Fruit fly (Drosophila melanogaster) whole organism, embryonic: ENCODE results near the gene CG12347.

Experiments used
- Atf3 ChIP-seq: fragments of 200-800 bp; sonication (Bioruptor generic); optimal IDR thresholded peaks from 3 replicates; lab custom pipeline; 2016; ENCODE audit warnings: missing biosample characterization, missing genetic modification characterization
- CG10321 ChIP-seq: fragments of 200-800 bp; sonication (Bioruptor generic); IDR thresholded peaks from 2 replicates; pipeline ENCODE4 v1.3.6; 2022; ENCODE audit warnings: missing biosample characterization, missing genetic modification characterization
- CG11085 ChIP-seq: fragments of 200-800 bp; sonication (Bioruptor generic); IDR thresholded peaks from 2 replicates; pipeline ENCODE4 v1.3.6; 2022; ENCODE audit warnings: missing biosample characterization, missing genetic modification characterization
- CG11456 ChIP-seq: fragments of 200-800 bp; sonication (Bioruptor generic); IDR thresholded peaks from 3 replicates; pipeline ENCODE4 v1.3.6; 2022; ENCODE audit warnings: missing biosample characterization, missing genetic modification characterization
- CG12299 ChIP-seq: fragments of 200-800 bp; sonication (Bioruptor generic); optimal IDR thresholded peaks from 2 replicates; lab custom pipeline; 2018; ENCODE audit warnings: missing biosample characterization, mild to moderate bottlenecking, missing genetic modification characterization
- CG12744 ChIP-seq: fragments of 200-800 bp; sonication (Bioruptor generic); optimal IDR thresholded peaks from 2 replicates; lab custom pipeline; 2016; ENCODE audit warnings: missing biosample characterization, missing genetic modification characterization
- CG13287 ChIP-seq: fragments of 200-800 bp; sonication (Bioruptor generic); IDR thresholded peaks from 2 replicates; pipeline ENCODE4 v1.3.6; 2022; ENCODE audit warnings: missing biosample characterization, missing genetic modification characterization; ENCODE audit not compliant: partially characterized antibody
- CG15073 ChIP-seq: fragments of 200-800 bp; sonication (Bioruptor generic); optimal IDR thresholded peaks from 2 replicates; lab custom pipeline; 2016; ENCODE audit warnings: missing biosample characterization, missing genetic modification characterization
- CG1647 ChIP-seq: fragments of 200-800 bp; sonication (Bioruptor generic); optimal IDR thresholded peaks from 3 replicates; lab custom pipeline; 2016; ENCODE audit warnings: missing biosample characterization, missing genetic modification characterization
- CG16813 ChIP-seq: fragments of 200-800 bp; sonication (Bioruptor generic); IDR thresholded peaks from 3 replicates; pipeline ENCODE4 v1.3.6; 2022; ENCODE audit warnings: missing biosample characterization, missing genetic modification characterization; ENCODE audit not compliant: partially characterized antibody
- CG17361 ChIP-seq: fragments of 200-800 bp; sonication (Bioruptor generic); IDR thresholded peaks from 3 replicates; pipeline ENCODE4 v1.3.6; 2022; ENCODE audit warnings: missing biosample characterization, missing genetic modification characterization
- CG4360 ChIP-seq: fragments of 200-800 bp; sonication (Bioruptor generic); IDR thresholded peaks from 2 replicates; pipeline ENCODE4 v1.3.6; 2022; ENCODE audit warnings: missing biosample characterization, missing genetic modification characterization
- CG4424 ChIP-seq: fragments of 200-800 bp; sonication (Bioruptor generic); optimal IDR thresholded peaks from 3 replicates; lab custom pipeline; 2016; ENCODE audit warnings: missing biosample characterization, missing genetic modification characterization
- CG4730 ChIP-seq: fragments of 200-800 bp; sonication (Bioruptor generic); IDR thresholded peaks from 2 replicates; pipeline ENCODE4 v1.3.6; 2022; ENCODE audit warnings: missing biosample characterization, missing genetic modification characterization
- CG6765 ChIP-seq: fragments of 200-800 bp; sonication (Bioruptor generic); optimal IDR thresholded peaks from 3 replicates; lab custom pipeline; 2017; ENCODE audit warnings: missing biosample characterization, mild to moderate bottlenecking, missing genetic modification characterization
- CG6854 ChIP-seq: fragments of 200-800 bp; sonication (Bioruptor generic); optimal IDR thresholded peaks from 3 replicates; lab custom pipeline; 2017; ENCODE audit warnings: missing biosample characterization, mild to moderate bottlenecking, missing genetic modification characterization
- CG7839 ChIP-seq: fragments of 200-800 bp; sonication (Bioruptor generic); optimal IDR thresholded peaks from 3 replicates; lab custom pipeline; 2018; ENCODE audit warnings: missing biosample characterization, mild to moderate bottlenecking, missing genetic modification characterization, moderate library complexity
- CG9609 ChIP-seq: fragments of 200-800 bp; sonication (Bioruptor generic); optimal IDR thresholded peaks from 3 replicates; lab custom pipeline; 2016; ENCODE audit warnings: missing biosample characterization, missing genetic modification characterization
- Dbx ChIP-seq: fragments of 200-800 bp; sonication (Bioruptor generic); IDR thresholded peaks from 3 replicates; pipeline ENCODE4 v1.3.6; 2022; ENCODE audit warnings: missing biosample characterization, missing genetic modification characterization
- Elba2 ChIP-seq: fragments of 200-800 bp; sonication (Bioruptor generic); optimal IDR thresholded peaks from 3 replicates; lab custom pipeline; 2016; ENCODE audit warnings: missing biosample characterization, missing genetic modification characterization
- Hr51 ChIP-seq, 2 experiments: fragments of 200-800 bp; sonication (Bioruptor generic); optimal IDR thresholded peaks; 2 replicates in 1 of 2; 3 replicates in 1 of 2; lab custom pipeline; 2016 to 2018; ENCODE audit warnings: missing biosample characterization in 2 of 2, missing genetic modification characterization in 2 of 2, mild to moderate bottlenecking in 1 of 2, moderate library complexity in 1 of 2
- Jarid2 ChIP-seq: fragments of 200-800 bp; sonication (Bioruptor generic); optimal IDR thresholded peaks from 3 replicates; lab custom pipeline; 2017; ENCODE audit warnings: mild to moderate bottlenecking, missing biosample characterization, missing genetic modification reagents, missing genetic modification characterization
- Kr ChIP-seq: fragments of 200-800 bp; sonication (Bioruptor generic); optimal IDR thresholded peaks from 2 replicates; lab custom pipeline; 2017; ENCODE audit warnings: missing biosample characterization, mild to moderate bottlenecking, missing genetic modification characterization
- Mrtf ChIP-seq: fragments of 200-800 bp; sonication (Bioruptor generic); IDR thresholded peaks from 3 replicates; pipeline ENCODE4 v1.3.6; 2022; ENCODE audit warnings: missing biosample characterization, missing genetic modification characterization
- NC2α ChIP-seq: fragments of 200-800 bp; sonication (Bioruptor generic); optimal IDR thresholded peaks from 2 replicates; lab custom pipeline; 2016; ENCODE audit warnings: missing biosample characterization, missing genetic modification characterization
- NFAT ChIP-seq: fragments of 200-800 bp; sonication (Bioruptor generic); IDR thresholded peaks from 2 replicates; pipeline ENCODE4 v1.3.6; 2022; ENCODE audit warnings: missing biosample characterization, missing genetic modification characterization
- Nf-YB ChIP-seq: fragments of 200-800 bp; sonication (Bioruptor generic); optimal IDR thresholded peaks from 3 replicates; lab custom pipeline; 2019; ENCODE audit warnings: missing biosample characterization, mild to moderate bottlenecking, missing genetic modification characterization, moderate library complexity
- NfI ChIP-seq: fragments of 200-800 bp; sonication (Bioruptor generic); optimal IDR thresholded peaks from 3 replicates; lab custom pipeline; 2018; ENCODE audit warnings: missing biosample characterization, mild to moderate bottlenecking, missing genetic modification characterization, moderate library complexity
- Pdp1 ChIP-seq, 2 experiments: fragments of 200-800 bp; sonication (Bioruptor generic); optimal IDR thresholded peaks; 3 replicates each; lab custom pipeline; 2016; ENCODE audit warnings: missing biosample characterization in 2 of 2, missing genetic modification characterization in 2 of 2, mild to moderate bottlenecking in 1 of 2, moderate library complexity in 1 of 2
- Sox102F ChIP-seq: fragments of 200-800 bp; sonication (Bioruptor generic); optimal IDR thresholded peaks from 2 replicates; lab custom pipeline; 2018; ENCODE audit warnings: missing biosample characterization, mild to moderate bottlenecking, missing genetic modification characterization, moderate library complexity
- TFAM ChIP-seq: fragments of 200-800 bp; sonication (Bioruptor generic); optimal IDR thresholded peaks from 2 replicates; lab custom pipeline; 2017; ENCODE audit warnings: missing biosample characterization, missing genetic modification characterization, inconsistent platforms
- Usf ChIP-seq: fragments of 200-800 bp; sonication (Bioruptor generic); optimal IDR thresholded peaks from 2 replicates; lab custom pipeline; 2017; ENCODE audit warnings: missing genotype, missing biosample characterization, missing genetic modification characterization
- al ChIP-seq: fragments of 200-800 bp; sonication (Bioruptor generic); IDR thresholded peaks from 2 replicates; pipeline ENCODE4 v1.3.6; 2022; ENCODE audit warnings: missing biosample characterization, missing genetic modification characterization
- cg ChIP-seq: fragments of 200-800 bp; sonication (Bioruptor generic); optimal IDR thresholded peaks from 3 replicates; lab custom pipeline; 2019; ENCODE audit warnings: missing biosample characterization, mild to moderate bottlenecking, missing genetic modification characterization, moderate library complexity
- chinmo ChIP-seq: fragments of 200-800 bp; sonication (Bioruptor generic); IDR thresholded peaks from 4 replicates; pipeline ENCODE4 v1.3.6; 2022; ENCODE audit warnings: missing biosample characterization, missing genetic modification characterization; ENCODE audit not compliant: partially characterized antibody
- dm ChIP-seq: fragments of 200-800 bp; sonication (Bioruptor generic); optimal IDR thresholded peaks from 3 replicates; lab custom pipeline; 2016; ENCODE audit warnings: missing biosample characterization, missing genetic modification characterization
- ems ChIP-seq: fragments of 200-800 bp; sonication (Bioruptor generic); optimal IDR thresholded peaks from 3 replicates; lab custom pipeline; 2016; ENCODE audit warnings: missing biosample characterization, missing genetic modification characterization
- esg ChIP-seq: fragments of 200-800 bp; sonication (Bioruptor generic); conservative IDR thresholded peaks from 2 replicates; pipeline ENCODE4 v1.3.6; 2022; ENCODE audit warnings: missing biosample characterization, missing genetic modification characterization
- ewg ChIP-seq: fragments of 200-800 bp; sonication (Bioruptor generic); optimal IDR thresholded peaks from 3 replicates; lab custom pipeline; 2017; ENCODE audit warnings: mild to moderate bottlenecking, missing biosample characterization, missing genetic modification reagents, missing genetic modification characterization
- gem ChIP-seq: fragments of 200-800 bp; sonication (Bioruptor generic); optimal IDR thresholded peaks from 2 replicates; lab custom pipeline; 2019; ENCODE audit warnings: missing biosample characterization, mild to moderate bottlenecking, missing genetic modification characterization, moderate library complexity
- gfzf ChIP-seq: fragments of 200-800 bp; sonication (Bioruptor generic); optimal IDR thresholded peaks from 2 replicates; lab custom pipeline; 2016; ENCODE audit warnings: missing biosample characterization, mild to moderate bottlenecking, missing genetic modification characterization, moderate library complexity
- gt ChIP-seq: fragments of 200-800 bp; sonication (Bioruptor generic); IDR thresholded peaks from 2 replicates; pipeline ENCODE4 v1.3.6; 2022; ENCODE audit warnings: missing biosample characterization, missing genetic modification characterization
- h ChIP-seq: fragments of >200 bp; optimal IDR thresholded peaks from 2 replicates; lab custom pipeline; 2017
- hb ChIP-seq: fragments of 200-800 bp; sonication (Bioruptor generic); IDR thresholded peaks from 3 replicates; pipeline ENCODE4 v1.3.6; 2022; ENCODE audit warnings: missing biosample characterization, missing genetic modification characterization; ENCODE audit not compliant: partially characterized antibody
- odd ChIP-seq: fragments of 200-800 bp; sonication (Bioruptor generic); optimal IDR thresholded peaks from 2 replicates; lab custom pipeline; 2017; ENCODE audit warnings: missing biosample characterization, mild to moderate bottlenecking, missing genetic modification characterization
- pb ChIP-seq: fragments of 200-800 bp; sonication (Bioruptor generic); optimal IDR thresholded peaks from 3 replicates; lab custom pipeline; 2016; ENCODE audit warnings: missing biosample characterization, missing genetic modification characterization
- pho ChIP-seq: fragments of 200-800 bp; sonication (Bioruptor generic); optimal IDR thresholded peaks from 2 replicates; lab custom pipeline; 2016; ENCODE audit warnings: missing biosample characterization, missing genetic modification characterization
- pzg ChIP-seq: fragments of 200-800 bp; sonication (Bioruptor generic); optimal IDR thresholded peaks from 3 replicates; lab custom pipeline; 2018; ENCODE audit warnings: missing biosample characterization, mild to moderate bottlenecking, missing genetic modification characterization, moderate library complexity
- tgo ChIP-seq: fragments of 200-800 bp; sonication (Bioruptor generic); IDR thresholded peaks from 3 replicates; pipeline ENCODE4 v1.3.6; 2022; ENCODE audit warnings: missing biosample characterization, missing genetic modification characterization
- trh ChIP-seq: fragments of 200-800 bp; sonication (Bioruptor generic); optimal IDR thresholded peaks from 2 replicates; lab custom pipeline; 2016; ENCODE audit warnings: missing biosample characterization, missing genetic modification characterization
- tup ChIP-seq: fragments of 200-800 bp; sonication (Bioruptor generic); optimal IDR thresholded peaks from 2 replicates; lab custom pipeline; 2016; ENCODE audit warnings: missing biosample characterization, mild to moderate bottlenecking, missing genetic modification characterization, moderate library complexity
- vfl ChIP-seq: fragments of 200-800 bp; sonication (Bioruptor generic); optimal IDR thresholded peaks from 2 replicates; lab custom pipeline; 2016; ENCODE audit warnings: missing biosample characterization, missing genetic modification characterization

The CG12347 gene

DNA sequence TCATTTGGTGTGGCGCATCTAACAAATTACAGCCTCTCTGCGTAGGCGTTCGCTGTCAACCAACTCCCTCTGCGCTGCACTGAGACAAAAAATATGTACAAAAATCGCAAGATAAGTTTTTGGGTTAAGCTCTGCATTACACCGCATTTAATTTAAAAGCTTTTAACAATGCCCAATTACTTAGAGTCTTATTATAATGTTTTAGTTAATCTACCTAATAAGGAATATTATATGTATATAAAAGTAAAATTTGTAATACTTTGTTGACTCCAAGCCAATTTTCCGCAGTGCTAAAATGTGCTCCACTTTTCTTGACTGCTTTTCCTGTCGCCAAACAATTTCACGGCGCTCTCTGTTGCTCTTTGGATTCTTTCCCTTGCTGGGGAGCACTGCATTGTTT lies 49.5 kb downstream of the CG12347 start (continued):
- TF ChIP-seq CG6765 (no peak), Kr (no peak), pzg (no peak), Dbx (GFP tag; lab: Robert Waterston, UW) (no peak), CG17361 (0 out of 3 replicates have a peak, but pooled peaks have one; percentile 36), TFAM (GFP tag; lab: Kevin White, UChicago) (no peak), dm (GFP tag; lab: Kevin White, UChicago) (no peak), CG11456 (GFP tag; lab: Robert Waterston, UW) (no peak), NC2α (GFP tag; lab: Kevin White, UChicago) (no peak), CG11085 (GFP tag; lab: Robert Waterston, UW) (no peak), CG4360 (GFP tag; lab: Robert Waterston, UW) (no peak), Atf3 (GFP tag; lab: Kevin White, UChicago) (no peak), Mrtf (GFP tag; lab: Robert Waterston, UW) (no peak), Usf (GFP tag; lab: Kevin White, UChicago) (no peak), gem (peak; percentile 70), CG9609 (GFP tag; lab: Kevin White, UChicago) (no peak), CG12744 (no peak), trh (GFP tag; lab: Kevin White, UChicago) (no peak), NfI (GFP tag; lab: Kevin White, UChicago) (peak; percentile 28), CG4424 (GFP tag; lab: Kevin White, UChicago) (peak; percentile 28), CG10321 (GFP tag; lab: Robert Waterston, UW) (no peak), esg (GFP tag; lab: Robert Waterston, UW) (0 out of 2 replicates have a peak, but pooled peaks have one; percentile 36), CG7839 (tag; lab: Kevin White, UChicago) (peak; percentile 59), Nf-YB (GFP tag; lab: Kevin White, UChicago) (peak; percentile 5), gt (no peak), Jarid2 (GFP tag; lab: Kevin White, UChicago) (no peak), CG6854 (GFP tag; lab: Kevin White, UChicago) (peak; percentile 36), Hr51 (GFP tag; optimal IDR thresholded peaks at IDR 0.05; lab: Kevin White, UChicago) (peak in 1 of 2 experiments; percentile 62), ewg (GFP tag; lab: Kevin White, UChicago) (no peak), Sox102F (peak; percentile 52), Pdp1 (GFP tag; optimal IDR thresholded peaks at IDR 0.05; lab: Kevin White, UChicago) (no peak), Elba2 (GFP tag; lab: Kevin White, UChicago) (no peak), CG4730 (GFP tag; lab: Robert Waterston, UW) (no peak), vfl (GFP tag; lab: Kevin White, UChicago) (no peak), tgo (GFP tag; lab: Robert Waterston, UW) (peak; percentile 47; the same call in 2 of the 3 replicates), NFAT (GFP tag; lab: Robert Waterston, UW) (no peak), pho (GFP tag; lab: Kevin White, UChicago) (no peak), hb (GFP tag; lab: Robert Waterston, UW) (no peak), CG1647 (GFP tag; lab: Kevin White, UChicago) (no peak), tup (GFP tag; lab: Kevin White, UChicago) (no peak), h (lab: Kevin White, UChicago) (no peak), gfzf (GFP tag; lab: Kevin White, UChicago) (no peak), chinmo (GFP tag; lab: Robert Waterston, UW) (no peak), cg (GFP tag; lab: Kevin White, UChicago) (no peak), CG13287 (GFP tag; lab: Robert Waterston, UW) (no peak), CG12299 (tag; lab: Kevin White, UChicago) (no peak), odd (GFP tag; lab: Kevin White, UChicago) (peak; percentile 9), pb (GFP tag; lab: Kevin White, UChicago) (no peak), CG16813 (GFP tag; lab: Robert Waterston, UW) (no peak), ems (GFP tag; lab: Kevin White, UChicago) (no peak), al (GFP tag; lab: Robert Waterston, UW) (no peak), CG15073 (no peak)
